Fruit fly (Drosophila melanogaster): ENCODE measurements around the gene mge.
A peak's percentile ranks its signal among the peaks of the same experiment; 100 is the strongest.

The mge gene

dm6 chr3L:3896553-3897034 lies 13.1 kb downstream of the mge start, which contains the start of the genes Gr63a and Lamtor4 (continued):
- no peak for TF ChIP-seq D (optimal IDR thresholded peaks at IDR 0.05)
- TF ChIP-seq D (GFP tag; optimal IDR thresholded peaks at IDR 0.05) = no peak
- TF ChIP-seq Nf-YB (GFP tag; optimal IDR thresholded peaks at IDR 0.05) = peak; percentile 1
- peak; percentile 41 for TF ChIP-seq BEAF-32 (GFP tag; optimal IDR thresholded peaks at IDR 0.05)
- TF ChIP-seq dmrt99B (tag; optimal IDR thresholded peaks at IDR 0.05) = no peak
- TF ChIP-seq Pdp1 (GFP tag; optimal IDR thresholded peaks at IDR 0.05) = peak in 1 of 2 experiments; percentile 22
- TF ChIP-seq CG6654 (GFP tag; optimal IDR thresholded peaks at IDR 0.05) = no peak
- TF ChIP-seq maf-S (GFP tag; optimal IDR thresholded peaks at IDR 0.05) = peak; percentile 24
- TF ChIP-seq Vsx1 (GFP tag; optimal IDR thresholded peaks at IDR 0.05) = no peak
- TF ChIP-seq Xbp1 (GFP tag; optimal IDR thresholded peaks at IDR 0.05) = peak; percentile 26
- no peak for TF ChIP-seq NC2α (GFP tag; optimal IDR thresholded peaks at IDR 0.05)
- no peak for TF ChIP-seq Asciz (GFP tag; optimal IDR thresholded peaks at IDR 0.05)
- TF ChIP-seq CG15601 (tag; optimal IDR thresholded peaks at IDR 0.05) = peak; percentile 34
- peak; percentile 77 for TF ChIP-seq MESR4 (GFP tag; optimal IDR thresholded peaks at IDR 0.05)
- no peak for TF ChIP-seq dimm (GFP tag; IDR thresholded peaks at IDR 0.05)
- no peak for TF ChIP-seq CG3163 (GFP tag; optimal IDR thresholded peaks at IDR 0.05)
- peak; percentile 91 for TF ChIP-seq Med (GFP tag)
- TF ChIP-seq CG17612 (GFP tag; IDR thresholded peaks at IDR 0.05) = no peak
- TF ChIP-seq Opbp (GFP tag; IDR thresholded peaks at IDR 0.05; ENCODE audit: partially characterized antibody) = peak; percentile 24; the same call in 1 of the 3 replicates
- peak; percentile 12 for TF ChIP-seq CG8944 (GFP tag; optimal IDR thresholded peaks at IDR 0.05)
- no peak for TF ChIP-seq ind (GFP tag; optimal IDR thresholded peaks at IDR 0.05)
- 0 out of 2 replicates have a peak, but pooled peaks have one; percentile 41 for TF ChIP-seq CG3847 (GFP tag; IDR thresholded peaks at IDR 0.05)
- peak; percentile 25 for TF ChIP-seq grn (GFP tag; optimal IDR thresholded peaks at IDR 0.05)
- TF ChIP-seq phol (tag; optimal IDR thresholded peaks at IDR 0.05) = peak; percentile 49
- peak; percentile 13; the same call in 1 of the 2 replicates for TF ChIP-seq CG11247 (GFP tag; IDR thresholded peaks at IDR 0.05)
- 0 out of 3 replicates have a peak, but pooled peaks have one; percentile 20 for TF ChIP-seq zfh1 (GFP tag; IDR thresholded peaks at IDR 0.05)
- TF ChIP-seq CG33213 (GFP tag; optimal IDR thresholded peaks at IDR 0.05) = peak; percentile 61
- TF ChIP-seq NC2β (GFP tag; optimal IDR thresholded peaks at IDR 0.05) = peak; percentile 37
- 0 out of 3 replicates have a peak, but pooled peaks have one; percentile 15 for TF ChIP-seq Dbx (GFP tag; IDR thresholded peaks at IDR 0.05)
- TF ChIP-seq CG7786 (GFP tag; optimal IDR thresholded peaks at IDR 0.05) = peak; percentile 28
- TF ChIP-seq CG2120 (GFP tag; optimal IDR thresholded peaks at IDR 0.05) = peak; percentile 51
- TF ChIP-seq unpg (GFP tag; optimal IDR thresholded peaks at IDR 0.05) = no peak
- peak; percentile 44 for TF ChIP-seq CG14710 (tag; optimal IDR thresholded peaks at IDR 0.05)
- no peak for TF ChIP-seq CG18262 (tag; optimal IDR thresholded peaks at IDR 0.05)
- TF ChIP-seq CG13894 (tag; optimal IDR thresholded peaks at IDR 0.05) = no peak
- peak; percentile 10 for TF ChIP-seq CG3281 (GFP tag; optimal IDR thresholded peaks at IDR 0.05)
- TF ChIP-seq E2f2 (GFP tag; IDR thresholded peaks at IDR 0.05) = peak; percentile 97
- TF ChIP-seq CG11560 (tag; IDR thresholded peaks at IDR 0.05) = no peak
- TF ChIP-seq Hmx (GFP tag; optimal IDR thresholded peaks at IDR 0.05) = no peak
- TF ChIP-seq Rfx (GFP tag; IDR thresholded peaks at IDR 0.05) = peak; percentile 60
- TF ChIP-seq bigmax (GFP tag; optimal IDR thresholded peaks at IDR 0.05) = peak; percentile 15
- peak; percentile 27 for TF ChIP-seq CG12769 (tag; optimal IDR thresholded peaks at IDR 0.05)
- peak; percentile 32 for TF ChIP-seq Nf-YC (tag; optimal IDR thresholded peaks at IDR 0.05)
- 0 out of 2 replicates have a peak, but pooled peaks have one; percentile 26 for TF ChIP-seq wdn (GFP tag; IDR thresholded peaks at IDR 0.05)
- TF ChIP-seq chn (GFP tag; optimal IDR thresholded peaks at IDR 0.05) = peak; percentile 21
- TF ChIP-seq ftz-f1 (GFP tag; optimal IDR thresholded peaks at IDR 0.05) = peak; percentile 5
- TF ChIP-seq CG1792 (GFP tag; optimal IDR thresholded peaks at IDR 0.05) = no peak
- TF ChIP-seq Dad (GFP tag; optimal IDR thresholded peaks at IDR 0.05) = peak; percentile 18
- TF ChIP-seq zfh2 (GFP tag; optimal IDR thresholded peaks at IDR 0.05) = peak; percentile 15
- TF ChIP-seq CG13424 (tag; optimal IDR thresholded peaks at IDR 0.05) = peak; percentile 6

Measured in whole organism, embryonic.